Worm (Caenorhabditis elegans): ENCODE data around the gene C07B5.6.

DNA sequence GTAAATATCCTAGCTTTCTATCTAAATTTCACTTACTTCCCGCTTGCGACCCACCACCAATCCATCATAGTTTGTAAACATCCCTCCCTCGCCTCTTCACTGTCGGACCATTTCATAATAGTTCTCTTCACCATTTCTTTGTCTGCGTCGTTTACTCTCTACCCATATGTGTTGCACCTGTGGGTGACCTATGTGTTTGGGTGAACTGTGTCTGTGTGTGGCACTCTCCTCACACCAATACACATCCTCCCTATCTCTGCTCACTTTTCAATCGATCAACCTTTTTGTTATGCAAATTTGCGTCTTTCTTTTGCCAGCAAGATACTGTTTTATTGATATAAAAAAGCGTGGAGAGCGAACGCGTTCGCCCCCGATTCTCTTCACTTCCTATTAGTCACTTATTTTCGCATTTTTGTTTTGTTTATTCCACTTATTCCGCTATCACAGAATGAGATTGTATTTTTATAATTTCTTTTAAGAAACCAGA is 13.9 kb upstream of the C07B5.6 start:
- TF ChIP-seq dao-5 (tag; optimal IDR thresholded peaks at IDR 0.05) (no peak), W03F9.2 (tag; optimal IDR thresholded peaks at IDR 0.05) (no peak)
